Fruit fly (Drosophila melanogaster): Measurements from ENCODE around the gene CG7420.

- TF ChIP-seq psq (optimal IDR thresholded peaks at IDR 0.05) (no peak), CG8478 (optimal IDR thresholded peaks at IDR 0.05) (no peak), usp (GFP tag; optimal IDR thresholded peaks at IDR 0.05) (no peak), pan (optimal IDR thresholded peaks at IDR 0.05) (no peak)
These were observed 19.7 kb upstream of the CG7420 start, which contains the start of gene Or22b for dm6 chr2L:1522397-1522796.
